Fruit fly (Drosophila melanogaster) whole organism: ENCODE data around the gene Acp63F.

Experiments
- CG8478 ChIP-seq: fragments of >200 bp; optimal IDR thresholded peaks from 2 replicates; lab custom pipeline; 2018; ENCODE audit warnings: inconsistent platforms
- Dll ChIP-seq: fragments of >200 bp; optimal IDR thresholded peaks from 2 replicates; lab custom pipeline; 2017
- EcR ChIP-seq, 2 experiments: fragments of >200 bp; optimal IDR thresholded peaks; 2 replicates each; lab custom pipeline; 2017; ENCODE audit warnings: missing biosample characterization in 2 of 2, missing genetic modification characterization in 2 of 2, missing genetic modification reagents in 2 of 2
- pan ChIP-seq: fragments of >200 bp; optimal IDR thresholded peaks from 2 replicates; lab custom pipeline; 2017
- psq ChIP-seq: fragments of >200 bp; optimal IDR thresholded peaks from 2 replicates; lab custom pipeline; 2017
- usp ChIP-seq: fragments of >200 bp; optimal IDR thresholded peaks from 2 replicates; lab custom pipeline; 2017; ENCODE audit warnings: missing biosample characterization, missing genetic modification characterization, mixed read lengths

Acp63F gene

DNA sequence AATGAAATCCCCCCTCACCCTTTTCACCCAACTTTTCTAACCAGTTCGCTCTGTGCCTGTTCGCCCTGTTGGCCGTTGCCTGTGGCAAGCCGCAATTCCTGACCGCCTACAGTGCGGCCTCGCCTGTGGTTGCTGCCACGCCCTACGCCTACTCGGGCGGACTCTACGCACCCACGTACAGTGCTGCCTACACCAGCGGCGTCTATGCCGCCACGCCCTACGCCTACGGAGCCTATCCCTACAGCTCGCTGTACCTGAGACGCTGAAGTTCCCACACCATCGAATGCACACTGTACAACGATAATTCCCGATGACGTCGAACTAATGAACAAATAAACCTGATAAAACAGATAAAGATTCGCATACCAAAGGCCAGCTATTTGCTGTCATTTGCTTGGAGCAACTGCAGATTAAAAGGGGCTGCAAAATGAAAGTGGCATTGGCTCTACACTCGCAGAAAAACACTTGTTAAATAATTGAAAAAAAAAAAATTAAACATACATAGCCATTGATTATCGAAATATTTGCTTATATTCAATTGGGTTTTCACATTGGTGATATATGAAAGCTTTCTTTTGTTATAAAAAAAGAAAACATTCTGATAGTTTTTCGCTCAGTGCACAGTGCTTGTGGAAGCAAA lies 25.0 kb downstream of the Acp63F start:
- TF ChIP-seq CG8478 (lab: Kevin White, UChicago) (no peak), EcR (GFP tag; optimal IDR thresholded peaks at IDR 0.05; lab: Kevin White, UChicago) (no peak), psq (lab: Kevin White, UChicago) (no peak), usp (GFP tag; lab: Kevin White, UChicago) (no peak), pan (lab: Kevin White, UChicago) (no peak), Dll (lab: Kevin White, UChicago) (no peak)

DNA sequence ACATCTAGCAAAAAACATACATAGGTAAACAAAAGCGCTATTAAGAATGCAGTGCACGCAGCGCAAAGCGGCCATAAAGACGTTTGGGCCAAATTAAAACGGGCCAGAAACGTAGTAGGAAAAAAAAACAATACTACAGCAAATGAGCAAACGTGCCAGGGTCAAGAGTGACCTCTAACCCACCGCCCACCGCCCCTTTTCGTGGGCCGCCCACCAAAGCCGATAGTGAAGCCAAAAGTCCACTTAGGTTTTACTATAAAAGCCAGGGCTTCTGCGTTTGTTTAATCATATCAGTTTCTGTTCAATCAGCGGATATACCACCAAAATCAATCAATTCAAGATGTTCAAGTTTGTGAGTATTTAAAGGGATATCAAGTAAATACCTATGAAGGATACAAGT lies 25.6 kb downstream of the Acp63F start, which contains the start of gene CG32266:
Gene CG32266 (plus strand): TSS at position 301 of the 400 bp plus-strand sequence.
- TF ChIP-seq CG8478 (lab: Kevin White, UChicago) (no peak), psq (lab: Kevin White, UChicago) (no peak), Dll (lab: Kevin White, UChicago) (no peak), pan (lab: Kevin White, UChicago) (no peak), usp (GFP tag; lab: Kevin White, UChicago) (no peak), EcR (GFP tag; optimal IDR thresholded peaks at IDR 0.05; lab: Kevin White, UChicago) (no peak)

DNA sequence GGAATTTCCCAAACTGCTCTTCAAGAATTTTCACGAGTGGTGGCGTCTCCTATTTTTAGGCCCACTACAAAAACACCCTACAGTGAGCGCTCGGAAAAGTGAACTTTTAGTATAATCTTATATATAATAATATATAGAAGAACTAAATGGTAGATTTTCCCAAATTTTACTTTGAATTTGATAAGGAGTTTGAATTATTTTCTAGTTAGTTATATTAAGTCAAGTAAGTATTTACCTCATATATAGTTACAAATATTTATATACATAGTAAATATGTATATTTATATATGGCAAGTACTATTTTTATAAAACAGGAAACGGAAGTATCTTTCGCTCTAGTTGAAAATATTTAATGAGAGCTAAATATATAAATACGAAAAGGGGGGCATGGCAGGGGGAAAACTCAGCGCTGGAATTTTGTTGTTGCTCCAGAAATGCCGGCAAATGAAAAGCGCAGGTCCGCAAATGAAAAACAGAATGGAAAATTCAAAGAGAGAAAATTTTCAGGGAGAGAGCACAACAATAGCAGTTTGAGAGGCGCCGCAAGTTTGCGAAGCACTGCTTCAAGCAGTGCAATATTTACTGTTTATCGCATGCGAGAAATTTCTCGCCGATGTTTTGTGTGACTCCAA lies 27.2 kb downstream of the Acp63F start:
- no peak for TF ChIP-seq EcR (GFP tag; optimal IDR thresholded peaks at IDR 0.05; lab: Kevin White, UChicago)
- TF ChIP-seq Dll (lab: Kevin White, UChicago) = no peak
- no peak for TF ChIP-seq psq (lab: Kevin White, UChicago)
- no peak for TF ChIP-seq usp (GFP tag; lab: Kevin White, UChicago)
- no peak for TF ChIP-seq pan (lab: Kevin White, UChicago)
- TF ChIP-seq CG8478 (lab: Kevin White, UChicago) = no peak

DNA sequence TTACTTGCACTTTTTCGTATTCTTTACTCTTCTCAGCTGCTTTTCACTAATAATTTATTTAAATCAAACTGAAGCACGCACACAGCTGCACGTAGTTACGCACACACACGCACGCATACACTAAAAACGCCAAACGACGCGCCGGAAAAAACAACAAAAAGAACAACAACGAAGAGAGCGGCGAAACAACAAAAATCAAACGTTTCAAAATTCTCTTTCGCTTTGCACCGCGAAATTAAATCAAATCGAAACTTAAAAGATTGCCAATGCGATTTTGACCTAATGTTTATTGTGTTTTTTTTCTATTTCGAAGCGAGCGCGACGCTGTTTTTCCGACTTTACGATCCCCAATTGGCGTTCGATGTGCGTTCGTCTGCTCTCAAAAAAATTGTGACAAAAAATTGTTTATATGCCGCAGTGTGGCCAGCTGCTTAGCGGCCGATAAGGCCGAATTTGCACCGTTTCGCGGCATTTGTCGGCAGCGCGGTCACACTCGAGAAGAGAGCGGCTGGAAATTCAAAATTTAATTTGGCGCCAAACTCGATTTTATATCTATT lies 28.5 kb downstream of the Acp63F start:
- no peak for TF ChIP-seq usp (GFP tag; lab: Kevin White, UChicago)
- no peak for TF ChIP-seq EcR (GFP tag; optimal IDR thresholded peaks at IDR 0.05; lab: Kevin White, UChicago)
- peak; percentile 45 for TF ChIP-seq pan (lab: Kevin White, UChicago)

DNA sequence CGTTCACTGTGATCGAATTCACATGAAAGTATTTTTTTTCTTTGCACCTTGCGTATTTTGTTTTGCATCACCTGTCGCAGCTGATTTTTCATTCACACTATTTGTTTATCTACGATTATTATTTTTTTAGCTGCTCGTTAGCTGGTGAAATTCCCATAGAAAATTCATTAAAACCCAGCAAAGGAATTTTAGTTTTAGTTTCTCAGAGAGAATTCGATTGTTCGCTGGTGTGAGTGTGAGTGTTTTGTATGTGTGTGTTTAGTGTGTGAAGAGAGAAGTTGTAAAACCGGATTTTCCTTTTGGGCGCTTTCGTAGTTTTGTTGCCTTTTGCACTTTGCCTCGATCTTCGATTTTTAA lies 29.1 kb downstream of the Acp63F start:
- TF ChIP-seq psq (lab: Kevin White, UChicago) (no peak), usp (GFP tag; lab: Kevin White, UChicago) (no peak), EcR (GFP tag; optimal IDR thresholded peaks at IDR 0.05; lab: Kevin White, UChicago) (no peak), CG8478 (lab: Kevin White, UChicago) (no peak), pan (lab: Kevin White, UChicago) (no peak), Dll (lab: Kevin White, UChicago) (no peak)

DNA sequence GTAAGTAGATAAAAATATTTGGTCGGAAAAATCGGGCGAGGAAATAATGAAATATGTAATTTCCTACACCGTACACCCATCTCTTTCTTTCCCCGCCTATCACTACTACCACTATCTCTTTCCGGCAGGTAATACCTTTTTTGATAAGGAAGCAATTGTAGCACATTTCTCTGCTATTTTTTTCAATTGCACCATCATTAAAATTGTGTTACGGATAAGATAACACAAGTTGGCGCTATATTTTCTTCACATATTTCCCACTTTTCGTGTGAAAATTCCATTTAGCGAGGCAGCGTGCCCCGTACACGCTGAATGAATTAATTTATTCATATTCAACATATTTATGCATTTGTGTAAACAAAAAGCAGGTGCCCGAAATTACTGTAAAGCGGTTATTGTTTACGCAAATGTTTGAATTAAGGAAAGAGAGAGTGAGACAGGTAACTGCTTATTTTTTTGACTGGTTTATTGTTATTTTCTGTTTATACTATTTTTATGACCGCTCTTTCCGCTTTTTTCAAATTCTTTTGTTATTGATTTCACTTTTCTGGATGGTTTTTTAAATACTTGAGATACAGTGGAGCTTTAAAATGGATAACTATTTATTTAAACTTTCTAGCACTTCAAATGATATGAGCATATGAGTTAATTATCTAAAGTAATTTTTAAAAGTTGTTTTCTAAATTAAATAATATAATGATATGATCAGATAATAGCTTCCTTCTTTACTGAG lies 29.6 kb downstream of the Acp63F start:
- TF ChIP-seq Dll (lab: Kevin White, UChicago) (no peak), psq (lab: Kevin White, UChicago) (no peak), pan (lab: Kevin White, UChicago) (no peak), usp (GFP tag; lab: Kevin White, UChicago) (no peak), CG8478 (lab: Kevin White, UChicago) (no peak), EcR (GFP tag; optimal IDR thresholded peaks at IDR 0.05; lab: Kevin White, UChicago) (no peak)

DNA sequence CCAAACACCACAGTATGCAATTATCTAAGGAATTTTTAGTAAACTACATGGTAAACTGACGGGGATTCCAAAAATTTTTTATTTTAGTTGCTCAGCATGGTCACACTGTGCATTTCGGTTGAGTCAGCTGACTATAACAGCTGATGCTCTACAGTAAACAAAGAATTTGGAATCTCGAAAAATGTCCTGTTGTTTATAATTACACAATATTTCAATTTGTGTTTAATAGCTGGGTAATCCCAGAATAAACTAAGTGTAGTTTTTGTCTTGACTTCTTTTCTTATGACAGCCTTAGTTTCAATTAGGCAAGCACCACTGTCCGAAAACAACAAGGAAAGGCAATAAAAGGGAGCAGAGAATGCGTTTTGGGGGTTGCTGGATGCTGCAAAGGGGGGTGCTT lies 30.5 kb downstream of the Acp63F start:
- TF ChIP-seq pan (lab: Kevin White, UChicago) (no peak), Dll (lab: Kevin White, UChicago) (no peak), EcR (GFP tag; optimal IDR thresholded peaks at IDR 0.05; lab: Kevin White, UChicago) (no peak), CG8478 (lab: Kevin White, UChicago) (no peak), usp (GFP tag; lab: Kevin White, UChicago) (no peak), psq (lab: Kevin White, UChicago) (no peak)

DNA sequence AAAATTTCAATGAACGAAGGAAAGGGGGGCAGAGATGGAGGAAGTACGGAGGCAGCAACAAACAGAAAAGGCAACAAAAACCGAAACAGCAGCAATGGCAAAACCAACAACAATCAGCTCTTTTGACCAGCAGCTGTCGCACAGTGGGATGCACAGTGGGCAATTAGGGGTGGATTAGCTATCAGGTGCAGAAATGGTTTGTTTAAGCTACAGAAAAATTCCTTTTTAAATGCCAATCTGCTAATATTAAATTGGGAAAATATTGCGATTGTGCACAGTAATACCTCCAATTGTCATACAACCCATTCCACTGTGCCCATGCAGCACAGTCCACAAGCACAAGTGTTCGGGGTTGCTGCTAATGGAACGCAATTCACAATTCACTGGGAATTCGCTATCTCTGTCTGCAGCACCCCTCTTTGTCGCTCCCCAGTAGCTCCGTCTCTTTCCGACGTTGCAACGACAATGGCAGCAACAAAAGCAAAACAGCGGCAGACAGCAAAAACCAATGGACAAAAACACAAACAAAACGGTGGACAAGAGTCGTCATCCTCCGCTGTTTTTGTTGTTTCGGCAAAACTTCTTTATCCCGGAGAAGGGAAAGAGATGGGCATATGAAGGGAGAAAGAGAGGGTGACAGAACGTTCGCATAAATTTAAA lies 31.0 kb downstream of the Acp63F start:
- TF ChIP-seq Dll (lab: Kevin White, UChicago) = no peak
- TF ChIP-seq EcR (GFP tag; optimal IDR thresholded peaks at IDR 0.05; lab: Kevin White, UChicago) = no peak
- TF ChIP-seq psq (lab: Kevin White, UChicago) = no peak
- peak; percentile 44 for TF ChIP-seq CG8478 (lab: Kevin White, UChicago)
- TF ChIP-seq usp (GFP tag; lab: Kevin White, UChicago) = no peak
- no peak for TF ChIP-seq pan (lab: Kevin White, UChicago)

DNA sequence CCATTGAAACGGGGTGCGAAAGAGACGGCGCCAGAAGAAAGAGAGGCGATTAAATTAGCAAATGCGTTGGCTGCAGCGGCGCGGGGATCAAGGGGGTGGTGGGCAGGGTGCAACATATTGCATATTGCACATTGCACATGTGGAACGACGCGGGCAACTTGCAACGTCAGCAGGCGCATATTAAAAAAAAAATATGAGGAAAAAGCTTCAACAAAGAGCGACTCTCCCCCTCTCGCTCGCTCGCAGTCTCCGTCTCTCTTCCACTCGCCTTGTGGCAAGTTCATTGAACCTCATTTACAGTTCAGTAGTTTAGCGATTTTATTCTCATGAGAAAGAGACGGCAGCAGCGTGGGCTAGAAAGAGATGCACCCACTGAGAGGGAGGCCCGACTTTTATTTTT lies 32.2 kb downstream of the Acp63F start:
- TF ChIP-seq Dll (lab: Kevin White, UChicago) = no peak
- TF ChIP-seq pan (lab: Kevin White, UChicago) = no peak
- no peak for TF ChIP-seq usp (GFP tag; lab: Kevin White, UChicago)
- peak; percentile 57 to 91 for TF ChIP-seq EcR (GFP tag; optimal IDR thresholded peaks at IDR 0.05; lab: Kevin White, UChicago)
- no peak for TF ChIP-seq psq (lab: Kevin White, UChicago)

DNA sequence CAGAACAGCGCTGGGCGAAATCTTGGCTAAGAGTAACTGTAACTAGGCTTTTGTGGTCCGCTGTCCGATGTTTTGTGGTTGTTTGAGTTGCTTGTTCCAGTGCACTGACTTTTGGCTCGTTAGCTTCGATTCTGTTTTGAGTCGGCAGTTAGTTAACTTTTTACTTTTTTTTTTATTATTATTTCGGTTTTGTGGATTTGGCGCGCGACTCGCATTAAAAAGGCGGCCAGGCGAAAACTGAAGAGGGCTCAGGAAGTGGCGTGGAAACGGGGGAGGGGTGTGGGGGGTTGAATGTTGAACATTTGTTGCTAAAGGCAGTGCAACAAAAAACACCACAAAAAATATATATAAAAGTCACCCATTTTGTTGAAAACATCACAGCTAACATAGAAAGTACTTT lies 32.7 kb downstream of the Acp63F start:
- no peak for TF ChIP-seq usp (GFP tag; lab: Kevin White, UChicago)
- TF ChIP-seq EcR (GFP tag; optimal IDR thresholded peaks at IDR 0.05; lab: Kevin White, UChicago) = no peak
- TF ChIP-seq pan (lab: Kevin White, UChicago) = no peak
- no peak for TF ChIP-seq CG8478 (lab: Kevin White, UChicago)
- no peak for TF ChIP-seq Dll (lab: Kevin White, UChicago)
- TF ChIP-seq psq (lab: Kevin White, UChicago) = no peak
